Worm (Caenorhabditis elegans) whole organism, early embryonic: ENCODE measurements around the gene scl-12.

Experiments
- B0310.2 ChIP-seq: sonication (generic microtip); optimal IDR thresholded peaks from 2 replicates; lab custom pipeline; 2016; ENCODE audit warnings: mild to moderate bottlenecking, missing genetic modification characterization, missing compliant biosample characterization
- F13C5.2 ChIP-seq: sonication (generic microtip); optimal IDR thresholded peaks from 2 replicates; lab custom pipeline; 2017; ENCODE audit warnings: mild to moderate bottlenecking, missing genetic modification characterization, inconsistent platforms, missing compliant biosample characterization
- aly-1 ChIP-seq: sonication (generic microtip); optimal IDR thresholded peaks from 2 replicates; lab custom pipeline; 2016; ENCODE audit warnings: missing genetic modification characterization, missing compliant biosample characterization
- ama-1 ChIP-seq: fragments of 150-350 bp; optimal IDR thresholded peaks from 2 replicates; lab custom pipeline; 2014
- ceh-13 ChIP-seq: fragments of 200-800 bp; sonication (Bioruptor generic); optimal IDR thresholded peaks from 2 replicates; lab custom pipeline; 2018; ENCODE audit warnings: mild to moderate bottlenecking, missing genetic modification characterization, missing compliant biosample characterization
- ceh-36 ChIP-seq: sonication (generic microtip); optimal IDR thresholded peaks from 2 replicates; lab custom pipeline; 2016; ENCODE audit warnings: missing genetic modification characterization, inconsistent platforms, missing compliant biosample characterization
- ets-7 ChIP-seq: sonication (generic microtip); optimal IDR thresholded peaks from 2 replicates; lab custom pipeline; 2016; ENCODE audit warnings: missing genotype, missing genetic modification characterization, missing compliant biosample characterization
- flt-1 ChIP-seq: fragments of 200-800 bp; sonication (Bioruptor generic); IDR thresholded peaks from 2 replicates; pipeline ENCODE4 v1.3.6; 2022; ENCODE audit warnings: missing genetic modification characterization, missing compliant biosample characterization
- hmbx-1 ChIP-seq: sonication (generic microtip); optimal IDR thresholded peaks from 2 replicates; lab custom pipeline; 2016; ENCODE audit warnings: mild to moderate bottlenecking, missing genetic modification characterization, missing compliant biosample characterization
- hmg-4 ChIP-seq: fragments of 200-800 bp; sonication (Bioruptor generic); optimal IDR thresholded peaks from 2 replicates; lab custom pipeline; 2018; ENCODE audit warnings: mild to moderate bottlenecking, missing genetic modification characterization, missing compliant biosample characterization
- hnd-1 ChIP-seq: sonication (generic microtip); optimal IDR thresholded peaks from 2 replicates; lab custom pipeline; 2016; ENCODE audit warnings: missing genetic modification characterization, missing compliant biosample characterization
- pes-1 ChIP-seq: fragments of 200-800 bp; sonication (Bioruptor generic); IDR thresholded peaks from 2 replicates; pipeline ENCODE4 v1.3.6; 2022; ENCODE audit warnings: missing genetic modification reagents, missing genetic modification characterization, missing compliant biosample characterization
- scrt-1 ChIP-seq: fragments of 200-800 bp; sonication (Bioruptor generic); IDR thresholded peaks from 2 replicates; pipeline ENCODE4 v1.3.6; 2022; ENCODE audit warnings: missing genetic modification characterization, missing compliant biosample characterization
- sea-1 ChIP-seq: fragments of 200-800 bp; sonication (Bioruptor generic); conservative IDR thresholded peaks from 2 replicates; pipeline ENCODE4 v1.3.6; 2022; ENCODE audit warnings: missing genetic modification characterization, missing compliant biosample characterization
- tbx-11 ChIP-seq: fragments of 200-800 bp; sonication (Bioruptor generic); IDR thresholded peaks from 2 replicates; pipeline ENCODE4 v1.3.6; 2022; ENCODE audit warnings: missing genetic modification characterization, missing compliant biosample characterization
- tbx-37 ChIP-seq: fragments of 200-800 bp; sonication (Bioruptor generic); conservative IDR thresholded peaks from 2 replicates; pipeline ENCODE4 v1.3.6; 2022; ENCODE audit warnings: missing genetic modification reagents, missing genetic modification characterization, missing compliant biosample characterization
- tra-4 ChIP-seq: sonication (generic microtip); optimal IDR thresholded peaks from 2 replicates; lab custom pipeline; 2017; ENCODE audit warnings: missing genetic modification characterization, missing compliant biosample characterization

The scl-12 gene

ce11 chrV:3814009-3814408 lies 1.6 kb downstream of the scl-12 start:
- TF ChIP-seq F13C5.2 (tag; lab: Kevin White, UChicago) (no peak), sea-1 (GFP tag; lab: Robert Waterston, UW) (no peak), scrt-1 (GFP tag; lab: Robert Waterston, UW) (no peak), hmg-4 (GFP tag; lab: Kevin White, UChicago) (no peak), tbx-37 (GFP tag; lab: Robert Waterston, UW) (no peak), hnd-1 (tag; lab: Kevin White, UChicago) (no peak), hmbx-1 (tag; lab: Kevin White, UChicago) (no peak), pes-1 (GFP tag; lab: Robert Waterston, UW) (no peak)

ce11 chrV:3814938-3815337 lies 2.5 kb downstream of the scl-12 start, which contains the start of gene H10D18.1:
TSS of gene H10D18.1 (plus strand) at chrV:3815214.
- no peak for TF ChIP-seq tbx-11 (GFP tag; lab: Robert Waterston, UW)
- TF ChIP-seq B0310.2 (tag; lab: Kevin White, UChicago) = no peak
- no peak for TF ChIP-seq ets-7 (tag; lab: Kevin White, UChicago)
- no peak for TF ChIP-seq flt-1 (GFP tag; lab: Robert Waterston, UW)
- no peak for TF ChIP-seq ama-1
- TF ChIP-seq ceh-13 (GFP tag; lab: Kevin White, UChicago) = no peak
- no peak for TF ChIP-seq sea-1 (GFP tag; lab: Robert Waterston, UW)
- TF ChIP-seq scrt-1 (GFP tag; lab: Robert Waterston, UW) = no peak
- TF ChIP-seq tbx-37 (GFP tag; lab: Robert Waterston, UW) = no peak
- no peak for TF ChIP-seq ceh-36 (tag; lab: Kevin White, UChicago)
- no peak for TF ChIP-seq tra-4

- TF ChIP-seq tra-4 (no peak), hmbx-1 (tag; lab: Kevin White, UChicago) (no peak), hmg-4 (GFP tag; lab: Kevin White, UChicago) (no peak), B0310.2 (tag; lab: Kevin White, UChicago) (no peak), ceh-13 (GFP tag; lab: Kevin White, UChicago) (no peak), sea-1 (GFP tag; lab: Robert Waterston, UW) (no peak), hnd-1 (tag; lab: Kevin White, UChicago) (no peak), tbx-11 (GFP tag; lab: Robert Waterston, UW) (no peak), ceh-36 (tag; lab: Kevin White, UChicago) (no peak)
These were observed 8.5 kb downstream of the scl-12 start for ce11 chrV:3820875-3821274.

- TF ChIP-seq hnd-1 (tag; lab: Kevin White, UChicago) (no peak), pes-1 (GFP tag; lab: Robert Waterston, UW) (no peak), tbx-11 (GFP tag; lab: Robert Waterston, UW) (no peak), F13C5.2 (tag; lab: Kevin White, UChicago) (no peak), flt-1 (GFP tag; lab: Robert Waterston, UW) (no peak), B0310.2 (tag; lab: Kevin White, UChicago) (no peak), sea-1 (GFP tag; lab: Robert Waterston, UW) (no peak), ceh-36 (tag; lab: Kevin White, UChicago) (no peak), ama-1 (no peak), tbx-37 (GFP tag; lab: Robert Waterston, UW) (no peak), aly-1 (tag; lab: Kevin White, UChicago) (no peak), tra-4 (no peak), ceh-13 (GFP tag; lab: Kevin White, UChicago) (no peak), ets-7 (tag; lab: Kevin White, UChicago) (no peak), scrt-1 (GFP tag; lab: Robert Waterston, UW) (no peak), hmbx-1 (tag; lab: Kevin White, UChicago) (no peak), hmg-4 (GFP tag; lab: Kevin White, UChicago) (no peak)
These were observed 12.8 kb downstream of the scl-12 start for ce11 chrV:3825190-3825589.

DNA sequence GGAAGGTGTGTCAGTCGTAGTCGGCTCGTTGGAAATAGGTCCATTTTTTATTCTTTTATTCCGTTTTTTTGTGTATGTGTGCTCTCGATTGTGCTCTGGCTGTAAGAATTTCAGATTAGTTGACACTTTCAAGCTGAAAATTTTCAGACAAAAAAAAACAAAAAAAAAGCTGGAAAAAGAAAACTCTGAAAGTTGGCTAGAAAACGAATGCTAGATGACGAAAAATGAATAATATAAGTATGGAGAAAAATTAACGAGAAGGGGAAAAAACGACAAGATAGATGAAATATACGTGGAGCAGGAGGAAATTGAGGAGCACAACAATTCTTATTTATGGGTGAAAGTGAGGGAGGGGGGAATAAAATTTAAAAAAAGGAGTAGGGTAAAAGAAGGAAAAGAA lies 19.2 kb downstream of the scl-12 start, which contains the start of gene H10D18.5:
Gene H10D18.5 (minus strand): TSS at position 101 of the 400 bp plus-strand sequence.
- TF ChIP-seq hmbx-1 (tag; lab: Kevin White, UChicago) (no peak), ceh-13 (GFP tag; lab: Kevin White, UChicago) (no peak), tbx-37 (GFP tag; lab: Robert Waterston, UW) (no peak)

- TF ChIP-seq F13C5.2 (tag; lab: Kevin White, UChicago) (no peak), ceh-36 (tag; lab: Kevin White, UChicago) (no peak), sea-1 (GFP tag; lab: Robert Waterston, UW) (no peak), ceh-13 (GFP tag; lab: Kevin White, UChicago) (no peak), hnd-1 (tag; lab: Kevin White, UChicago) (no peak), tbx-37 (GFP tag; lab: Robert Waterston, UW) (no peak)
These were observed 19.7 kb downstream of the scl-12 start for ce11 chrV:3832103-3832502.

DNA sequence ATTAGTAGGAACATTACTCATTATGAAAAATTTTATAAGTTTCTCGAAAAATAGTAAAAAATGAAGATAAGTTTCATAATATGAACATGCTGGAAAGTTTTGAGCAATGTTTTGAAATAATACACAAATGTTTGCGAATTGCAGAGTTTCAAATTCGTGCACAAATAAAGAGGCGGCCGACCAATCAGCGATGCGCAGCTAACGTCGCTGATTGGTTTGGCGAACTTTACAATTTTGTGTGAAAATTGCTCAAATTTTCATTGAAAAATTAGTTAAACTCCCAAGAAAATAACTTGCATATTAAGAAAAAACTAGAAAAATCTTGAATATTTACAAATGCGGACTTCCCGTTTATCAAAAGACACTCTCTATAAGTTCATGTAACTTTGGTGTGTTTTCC lies 20.3 kb downstream of the scl-12 start:
- TF ChIP-seq scrt-1 (GFP tag; lab: Robert Waterston, UW) (no peak), ceh-13 (GFP tag; lab: Kevin White, UChicago) (no peak), hnd-1 (tag; lab: Kevin White, UChicago) (no peak), pes-1 (GFP tag; lab: Robert Waterston, UW) (no peak), F13C5.2 (tag; lab: Kevin White, UChicago) (no peak), aly-1 (tag; lab: Kevin White, UChicago) (no peak)

DNA sequence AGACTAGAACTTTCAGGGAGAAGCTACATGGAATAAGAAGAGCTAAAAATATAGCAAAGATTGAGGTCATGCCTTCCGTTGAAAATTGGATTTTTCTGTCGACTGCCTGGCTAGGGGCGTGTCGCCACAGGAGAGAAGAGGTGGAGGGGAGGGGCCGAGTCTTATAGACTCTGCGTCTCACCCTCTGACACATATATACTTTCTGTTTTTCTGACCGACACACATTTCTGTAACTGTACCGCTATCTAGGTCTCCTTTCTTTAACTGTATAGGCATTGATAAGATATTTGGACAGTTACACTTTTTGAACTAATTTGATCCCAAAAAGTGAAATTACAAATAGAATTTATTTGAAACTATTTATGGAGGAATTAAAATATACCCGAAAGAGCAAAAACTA lies 29.1 kb downstream of the scl-12 start:
- TF ChIP-seq aly-1 (tag; lab: Kevin White, UChicago) (no peak), ceh-13 (GFP tag; lab: Kevin White, UChicago) (no peak), hnd-1 (tag; lab: Kevin White, UChicago) (no peak), ceh-36 (tag; lab: Kevin White, UChicago) (no peak)
